Worm (Caenorhabditis elegans) whole organism, mixed stage, embryonic: ENCODE measurements around the gene gly-1.

Experiments used
- ces-1 ChIP-seq: fragments of 150-350 bp; optimal IDR thresholded peaks from 2 replicates; lab custom pipeline; 2014; ENCODE audit warnings: missing biosample characterization, missing genetic modification reagents, missing genetic modification characterization
- lin-13 ChIP-seq: fragments of 150-350 bp; optimal IDR thresholded peaks from 2 replicates; lab custom pipeline; 2014; ENCODE audit warnings: missing biosample characterization, missing genetic modification characterization
- mab-5 ChIP-seq: fragments of 150-350 bp; optimal IDR thresholded peaks from 2 replicates; lab custom pipeline; 2014; ENCODE audit warnings: missing biosample characterization, missing genetic modification characterization
- mep-1 ChIP-seq: fragments of 150-350 bp; optimal IDR thresholded peaks from 2 replicates; lab custom pipeline; 2017; ENCODE audit warnings: missing biosample characterization, missing genetic modification reagents, missing genetic modification characterization, inconsistent platforms
- nhr-12 ChIP-seq: fragments of 150-350 bp; optimal IDR thresholded peaks from 2 replicates; lab custom pipeline; 2014; ENCODE audit warnings: missing biosample characterization, missing genetic modification characterization
- nhr-237 ChIP-seq: fragments of 150-350 bp; optimal IDR thresholded peaks from 2 replicates; lab custom pipeline; 2014; ENCODE audit warnings: missing biosample characterization, missing genetic modification characterization
- nhr-28 ChIP-seq: fragments of 150-350 bp; optimal IDR thresholded peaks from 2 replicates; lab custom pipeline; 2014; ENCODE audit warnings: missing biosample characterization, missing genetic modification characterization
- nhr-76 ChIP-seq: sonication (generic microtip); optimal IDR thresholded peaks from 2 replicates; lab custom pipeline; 2017; ENCODE audit warnings: missing biosample characterization, missing genetic modification characterization
- pha-4 ChIP-seq: fragments of 150-350 bp; optimal IDR thresholded peaks from 2 replicates; lab custom pipeline; 2018; ENCODE audit warnings: missing biosample characterization, missing genetic modification reagents, missing genetic modification characterization
- snpc-4 ChIP-seq: fragments of 150-350 bp; optimal IDR thresholded peaks from 2 replicates; lab custom pipeline; 2014; ENCODE audit warnings: missing biosample characterization, missing genetic modification characterization
- sptf-1 ChIP-seq: sonication (generic microtip); optimal IDR thresholded peaks from 2 replicates; lab custom pipeline; 2017; ENCODE audit warnings: mild to moderate bottlenecking, missing genetic modification characterization, moderate library complexity, missing compliant biosample characterization
- unc-62 ChIP-seq: fragments of 150-350 bp; optimal IDR thresholded peaks from 2 replicates; lab custom pipeline; 2014; ENCODE audit warnings: missing biosample characterization, missing genetic modification reagents, missing genetic modification characterization
- ztf-11 ChIP-seq: fragments of 150-350 bp; optimal IDR thresholded peaks from 2 replicates; lab custom pipeline; 2014; ENCODE audit warnings: missing biosample characterization, missing genetic modification characterization

- no peak for TF ChIP-seq sptf-1 (tag; lab: Kevin White, UChicago)
- no peak for TF ChIP-seq lin-13
- no peak for TF ChIP-seq nhr-12
- no peak for TF ChIP-seq nhr-237 (tag; lab: Kevin White, UChicago)
- TF ChIP-seq snpc-4 (tag; lab: Kevin White, UChicago), result no peak
- TF ChIP-seq mep-1, result no peak
- TF ChIP-seq nhr-28, result no peak
- TF ChIP-seq pha-4 (tag; lab: Kevin White, UChicago), result no peak
- no peak for TF ChIP-seq unc-62 (GFP tag; lab: Kevin White, UChicago)
- no peak for TF ChIP-seq nhr-76
- no peak for TF ChIP-seq ztf-11 (tag; lab: Kevin White, UChicago)
- TF ChIP-seq ces-1 (GFP tag; lab: Kevin White, UChicago), result no peak
- no peak for TF ChIP-seq mab-5
Measured at ce11 chrII:10873631-10874030, 28.4 kb downstream of the gly-1 start, which contains the start of gene orc-2.
